Fruit fly (Drosophila melanogaster): ENCODE results near the gene RabX6.
A peak's percentile ranks its signal among the peaks of the same experiment; 100 is the strongest.

Gene RabX6

DNA sequence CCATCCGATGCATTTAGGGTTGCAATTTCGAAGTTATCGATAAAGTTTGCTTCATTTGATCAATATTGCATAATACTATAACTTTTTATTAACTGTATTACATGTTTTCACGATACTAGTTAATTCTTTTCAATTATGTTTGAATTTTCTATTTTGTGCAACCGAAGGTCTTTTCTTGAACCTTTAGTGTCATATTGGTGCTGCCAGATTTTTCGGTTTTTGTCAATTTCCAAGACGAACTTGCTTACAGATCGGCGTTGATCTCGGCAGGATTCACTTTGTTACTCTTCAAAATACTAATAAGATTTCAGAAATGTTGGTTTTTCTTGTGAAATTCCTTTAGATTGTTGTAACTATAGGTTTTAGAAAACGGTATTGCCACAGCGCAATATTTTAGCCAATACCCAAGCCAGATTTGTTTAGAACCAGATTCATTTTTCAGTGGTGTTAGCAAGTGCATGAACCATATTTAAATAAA is 20.1 kb downstream of the RabX6 start, which contains the start of gene CkIIalpha-i3:
CkIIalpha-i3 (minus strand) TSS at position 263 of the 478 bp plus-strand sequence.
- TF ChIP-seq CG8159 (tag; optimal IDR thresholded peaks at IDR 0.05) = no peak
- no peak for TF ChIP-seq Pif1B (GFP tag; optimal IDR thresholded peaks at IDR 0.05)
- no peak for TF ChIP-seq CG13204 (GFP tag; optimal IDR thresholded peaks at IDR 0.05)

DNA sequence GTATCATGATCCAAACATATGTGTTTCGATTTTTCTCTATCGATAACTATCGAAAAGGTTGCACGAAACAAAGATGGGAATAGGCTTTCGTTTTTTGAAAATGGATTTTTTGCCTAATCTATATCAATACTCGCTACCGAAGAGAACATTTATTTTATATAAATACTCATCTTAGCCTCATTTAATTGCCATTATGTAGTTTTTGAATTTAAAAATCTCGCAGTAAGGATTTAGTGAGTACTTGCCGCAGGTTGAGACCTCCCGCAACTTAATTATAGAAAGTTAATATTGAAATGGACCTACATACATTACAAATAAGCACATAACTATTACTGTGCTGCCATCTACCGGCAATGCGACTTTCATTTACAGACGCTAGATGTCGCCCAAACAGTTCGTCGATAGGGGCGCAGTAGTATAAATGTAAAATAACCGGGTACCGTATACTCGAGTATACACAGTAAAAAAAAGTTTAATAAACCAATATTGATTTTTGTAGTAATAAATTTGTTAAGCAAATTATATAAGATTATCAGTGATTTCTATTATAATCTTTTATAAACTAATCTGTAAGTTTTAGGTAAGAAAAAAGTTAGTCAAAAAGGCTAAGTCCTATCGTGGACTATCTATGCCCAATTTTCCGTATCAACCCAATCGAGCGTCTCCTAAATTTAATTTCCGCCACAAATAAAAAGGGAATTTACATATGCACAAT is 21.7 kb downstream of the RabX6 start, which contains the start of gene CG13896:
CG13896 (minus strand) TSS at position 12 of the 715 bp plus-strand sequence.
- TF ChIP-seq Pif1A (GFP tag; optimal IDR thresholded peaks at IDR 0.05) = peak; percentile 65
- TF ChIP-seq EcR (GFP tag; optimal IDR thresholded peaks at IDR 0.05) = no peak
- TF ChIP-seq gl (tag; optimal IDR thresholded peaks at IDR 0.05) = no peak
- peak; percentile 49 for TF ChIP-seq CG9948 (tag; optimal IDR thresholded peaks at IDR 0.05)
- TF ChIP-seq CG4496 (GFP tag; IDR thresholded peaks at IDR 0.05) = peak; percentile 64; the same call in 2 of the 3 replicates
- TF ChIP-seq Snoo (tag; optimal IDR thresholded peaks at IDR 0.05) = peak; percentile 63
- TF ChIP-seq CG14655 (GFP tag; optimal IDR thresholded peaks at IDR 0.05) = peak; percentile 73
- TF ChIP-seq CG17806 (tag; optimal IDR thresholded peaks at IDR 0.05) = peak; percentile 62
- TF ChIP-seq D1 (tag; optimal IDR thresholded peaks at IDR 0.05) = peak; percentile 40
- TF ChIP-seq Pif1B (GFP tag; optimal IDR thresholded peaks at IDR 0.05) = peak; percentile 63
- TF ChIP-seq CG10348 (GFP tag; IDR thresholded peaks at IDR 0.05) = no peak
- TF ChIP-seq CG13204 (GFP tag; optimal IDR thresholded peaks at IDR 0.05) = peak; percentile 29
- peak; percentile 55 for TF ChIP-seq CG34367 (tag; optimal IDR thresholded peaks at IDR 0.05)
- TF ChIP-seq CG12605 (GFP tag; IDR thresholded peaks at IDR 0.05) = peak; percentile 64
- peak; percentile 67 for TF ChIP-seq CG8159 (tag; optimal IDR thresholded peaks at IDR 0.05)
- TF ChIP-seq rn (GFP tag; IDR thresholded peaks at IDR 0.05) = no peak; the same call in 1 of the 2 replicates
- peak; percentile 47 for TF ChIP-seq Ets98B (GFP tag; IDR thresholded peaks at IDR 0.05)
- TF ChIP-seq CG32121 (GFP tag; IDR thresholded peaks at IDR 0.05) = peak; percentile 71; the same call in 1 of the 2 replicates
- peak; percentile 62; the same call in 1 of the 3 replicates for TF ChIP-seq fd96Ca (GFP tag; IDR thresholded peaks at IDR 0.05)
- peak; percentile 57 for TF ChIP-seq CG8301 (tag; optimal IDR thresholded peaks at IDR 0.05)
- TF ChIP-seq CG15710 (tag; optimal IDR thresholded peaks at IDR 0.05) = peak; percentile 34

- TF ChIP-seq CG34367 (tag; optimal IDR thresholded peaks at IDR 0.05) = no peak
- peak; percentile 9 for TF ChIP-seq CG17806 (tag; optimal IDR thresholded peaks at IDR 0.05)
- TF ChIP-seq CG8159 (tag; optimal IDR thresholded peaks at IDR 0.05) = peak; percentile 35
Measured at dm6 chr3L:716078-716477, 25.8 kb downstream of the RabX6 start.

dm6 chr3L:718378-718777 is 28.1 kb downstream of the RabX6 start:
- peak; percentile 11; the same call in 1 of the 3 replicates for TF ChIP-seq CG4496 (GFP tag; IDR thresholded peaks at IDR 0.05)
- TF ChIP-seq CG34367 (tag; optimal IDR thresholded peaks at IDR 0.05) = no peak
- TF ChIP-seq fd96Ca (GFP tag; IDR thresholded peaks at IDR 0.05) = no peak

DNA sequence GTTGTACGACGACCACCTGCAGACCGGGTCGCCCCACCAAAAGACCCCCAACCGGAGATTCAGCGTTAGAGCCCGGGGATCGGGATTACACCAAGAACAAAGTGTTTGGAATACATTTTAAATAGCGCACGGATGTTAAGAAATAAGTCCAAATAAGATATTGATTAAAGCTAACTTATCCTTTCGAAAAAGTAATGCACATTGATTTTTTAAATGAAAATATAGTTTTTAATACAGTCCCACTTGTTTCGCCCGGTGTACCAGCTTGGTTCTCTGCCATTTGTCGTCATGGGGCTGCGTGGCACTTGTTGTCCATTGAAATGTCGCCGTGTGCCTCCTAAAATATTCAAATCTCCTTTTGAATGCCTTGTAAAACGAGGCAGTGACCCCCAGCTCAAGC is 30.7 kb downstream of the RabX6 start:
- TF ChIP-seq Pif1A (GFP tag; optimal IDR thresholded peaks at IDR 0.05) = peak; percentile 11
- no peak for TF ChIP-seq Snoo (tag; optimal IDR thresholded peaks at IDR 0.05)
- TF ChIP-seq CG8301 (tag; optimal IDR thresholded peaks at IDR 0.05) = peak; percentile 79
- TF ChIP-seq CG12605 (GFP tag; IDR thresholded peaks at IDR 0.05) = peak; percentile 48
- peak; percentile 22; the same call in 1 of the 2 replicates for TF ChIP-seq rn (GFP tag; IDR thresholded peaks at IDR 0.05)
- peak; percentile 83 for TF ChIP-seq Ets98B (GFP tag; IDR thresholded peaks at IDR 0.05)
- TF ChIP-seq CG14655 (GFP tag; optimal IDR thresholded peaks at IDR 0.05) = peak; percentile 80
- TF ChIP-seq CG4496 (GFP tag; IDR thresholded peaks at IDR 0.05) = peak; percentile 81; the same call in 2 of the 3 replicates
- no peak for TF ChIP-seq CG13204 (GFP tag; optimal IDR thresholded peaks at IDR 0.05)
- TF ChIP-seq CG32121 (GFP tag; IDR thresholded peaks at IDR 0.05) = peak; percentile 84

dm6 chr3L:721863-722262 is 31.5 kb downstream of the RabX6 start:
- TF ChIP-seq Ets98B (GFP tag; IDR thresholded peaks at IDR 0.05) (peak; percentile 44; the same call in 1 of the 2 replicates), fd96Ca (GFP tag; IDR thresholded peaks at IDR 0.05) (0 out of 3 replicates have a peak, but pooled peaks have one; percentile 32), CG15710 (tag; optimal IDR thresholded peaks at IDR 0.05) (no peak), rn (GFP tag; IDR thresholded peaks at IDR 0.05) (no peak), CG4496 (GFP tag; IDR thresholded peaks at IDR 0.05) (0 out of 3 replicates have a peak, but pooled peaks have one; percentile 20), CG32121 (GFP tag; IDR thresholded peaks at IDR 0.05) (peak; percentile 31)

dm6 chr3L:722386-722785 is 32.1 kb downstream of the RabX6 start:
- TF ChIP-seq CG9948 (tag; optimal IDR thresholded peaks at IDR 0.05) (no peak), CG32121 (GFP tag; IDR thresholded peaks at IDR 0.05) (peak; percentile 70), CG8159 (tag; optimal IDR thresholded peaks at IDR 0.05) (no peak), fd96Ca (GFP tag; IDR thresholded peaks at IDR 0.05) (peak; percentile 80; the same call in 2 of the 3 replicates), Ets98B (GFP tag; IDR thresholded peaks at IDR 0.05) (peak; percentile 78), CG10348 (GFP tag; IDR thresholded peaks at IDR 0.05) (no peak), CG13204 (GFP tag; optimal IDR thresholded peaks at IDR 0.05) (no peak), CG4496 (GFP tag; IDR thresholded peaks at IDR 0.05) (peak; percentile 78), CG12605 (GFP tag; IDR thresholded peaks at IDR 0.05) (peak; percentile 36), CG34367 (tag; optimal IDR thresholded peaks at IDR 0.05) (no peak), CG8301 (tag; optimal IDR thresholded peaks at IDR 0.05) (no peak), CG17806 (tag; optimal IDR thresholded peaks at IDR 0.05) (no peak), Pif1A (GFP tag; optimal IDR thresholded peaks at IDR 0.05) (no peak), Pif1B (GFP tag; optimal IDR thresholded peaks at IDR 0.05) (no peak), CG14655 (GFP tag; optimal IDR thresholded peaks at IDR 0.05) (no peak), D1 (tag; optimal IDR thresholded peaks at IDR 0.05) (no peak), CG15710 (tag; optimal IDR thresholded peaks at IDR 0.05) (no peak), rn (GFP tag; IDR thresholded peaks at IDR 0.05) (peak; percentile 44; the same call in 1 of the 2 replicates)
